Worm (Caenorhabditis elegans) whole organism, L2 larva: ENCODE data around the gene sma-6.

ENCODE experiments used
- C34F6.9 ChIP-seq: fragments of 150-350 bp; optimal IDR thresholded peaks from 2 replicates; lab custom pipeline; 2014; ENCODE audit warnings: missing biosample characterization, missing genetic modification characterization
- ZK546.5 ChIP-seq: sonication (generic microtip); optimal IDR thresholded peaks from 2 replicates; lab custom pipeline; 2017; ENCODE audit warnings: missing biosample characterization, missing genetic modification characterization
- ama-1 ChIP-seq: fragments of 150-350 bp; optimal IDR thresholded peaks from 2 replicates; lab custom pipeline; 2018; ENCODE audit warnings: inconsistent platforms
- dmd-4 ChIP-seq: sonication (generic microtip); optimal IDR thresholded peaks from 2 replicates; lab custom pipeline; 2017; ENCODE audit warnings: missing biosample characterization, missing genetic modification characterization
- egl-27 ChIP-seq: sonication (generic microtip); optimal IDR thresholded peaks from 3 replicates; lab custom pipeline; 2017; ENCODE audit warnings: missing biosample characterization, missing genetic modification reagents, missing genetic modification characterization
- elt-3 ChIP-seq: sonication (generic microtip); optimal IDR thresholded peaks from 2 replicates; lab custom pipeline; 2017; ENCODE audit warnings: missing biosample characterization, missing genetic modification characterization
- fos-1 ChIP-seq: fragments of 150-350 bp; optimal IDR thresholded peaks from 2 replicates; lab custom pipeline; 2014; ENCODE audit warnings: missing biosample characterization, missing genetic modification characterization
- snpc-4 ChIP-seq: fragments of 150-350 bp; optimal IDR thresholded peaks from 2 replicates; lab custom pipeline; 2014; ENCODE audit warnings: missing biosample characterization, missing genetic modification characterization
- unc-39 ChIP-seq: fragments of 150-350 bp; optimal IDR thresholded peaks from 2 replicates; lab custom pipeline; 2014; ENCODE audit warnings: missing biosample characterization, missing genetic modification characterization
- ztf-11 ChIP-seq: sonication (generic microtip); optimal IDR thresholded peaks from 2 replicates; lab custom pipeline; 2017; ENCODE audit warnings: missing biosample characterization, missing genetic modification characterization

DNA sequence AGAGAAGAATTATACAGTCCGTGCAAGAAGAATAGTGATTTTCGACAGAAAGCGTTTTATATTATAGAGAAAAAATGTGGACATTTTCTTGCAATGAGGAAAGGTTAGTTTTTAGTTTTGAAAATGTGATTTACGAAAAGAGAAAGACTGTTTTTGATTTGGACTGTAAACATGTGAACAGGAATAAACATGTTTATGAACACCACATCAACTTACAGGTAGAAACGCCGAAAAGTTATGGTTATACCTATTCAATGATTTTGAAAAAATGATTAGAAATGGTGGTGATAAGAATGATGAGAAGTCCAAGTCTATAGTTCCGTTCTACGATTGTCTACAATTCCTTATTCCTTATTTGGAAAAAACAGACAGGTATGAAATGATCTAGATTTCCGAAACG is 20.2 kb downstream of the sma-6 start:
- no peak for TF ChIP-seq unc-39 (tag; lab: Kevin White, UChicago)
- no peak for TF ChIP-seq dmd-4 (tag; lab: Kevin White, UChicago)
- TF ChIP-seq elt-3 (tag; lab: Kevin White, UChicago): no peak
- TF ChIP-seq fos-1 (tag; lab: Kevin White, UChicago): no peak
- TF ChIP-seq ZK546.5 (tag; lab: Kevin White, UChicago): no peak
- no peak for TF ChIP-seq ztf-11 (tag; lab: Kevin White, UChicago)
- TF ChIP-seq C34F6.9 (tag; lab: Kevin White, UChicago): no peak
- TF ChIP-seq egl-27: no peak
- TF ChIP-seq snpc-4 (tag; lab: Kevin White, UChicago): no peak
- TF ChIP-seq ama-1 (lab: Kevin White, UChicago): no peak
